Fruit fly (Drosophila melanogaster) whole organism, embryonic: ENCODE results near the gene Gbs-76A.
A peak's percentile ranks its signal among the peaks of the same experiment; 100 is the strongest.

Experiments
- Ada2b ChIP-seq: fragments of 200-800 bp; sonication (Bioruptor generic); IDR thresholded peaks from 2 replicates; pipeline ENCODE4 v1.3.6; 2022; ENCODE audit warnings: missing biosample characterization, missing genetic modification characterization
- Asciz ChIP-seq: fragments of 200-800 bp; sonication (Bioruptor generic); optimal IDR thresholded peaks from 2 replicates; lab custom pipeline; 2017; ENCODE audit warnings: missing biosample characterization, mild to moderate bottlenecking, missing genetic modification characterization, missing genetic modification reagents
- Awh ChIP-seq: fragments of 200-800 bp; sonication (Bioruptor generic); IDR thresholded peaks from 2 replicates; pipeline ENCODE4, ENCODE4 v1.3.6; 2022; ENCODE audit warnings: missing biosample characterization, missing genetic modification characterization
- CG10147 ChIP-seq: fragments of 200-800 bp; sonication (Bioruptor generic); optimal IDR thresholded peaks from 2 replicates; lab custom pipeline; 2019; ENCODE audit warnings: missing biosample characterization, mild to moderate bottlenecking, missing genetic modification characterization, moderate library complexity
- CG10209 ChIP-seq: fragments of 200-800 bp; sonication (Bioruptor generic); optimal IDR thresholded peaks from 3 replicates; lab custom pipeline; 2017; ENCODE audit warnings: missing biosample characterization, mild to moderate bottlenecking, missing genetic modification characterization, missing genetic modification reagents
- CG10543 ChIP-seq: fragments of 200-800 bp; sonication (Bioruptor generic); optimal IDR thresholded peaks from 3 replicates; lab custom pipeline; 2017; ENCODE audit warnings: missing biosample characterization, mild to moderate bottlenecking, missing genetic modification characterization, moderate library complexity
- CG11085 ChIP-seq: fragments of 200-800 bp; sonication (Bioruptor generic); IDR thresholded peaks from 2 replicates; pipeline ENCODE4 v1.3.6; 2022; ENCODE audit warnings: missing biosample characterization, missing genetic modification characterization
- CG1602 ChIP-seq: fragments of 200-800 bp; sonication (Bioruptor generic); optimal IDR thresholded peaks from 3 replicates; lab custom pipeline; 2016; ENCODE audit warnings: missing biosample characterization, missing genetic modification characterization
- CG16813 ChIP-seq: fragments of 200-800 bp; sonication (Bioruptor generic); IDR thresholded peaks from 3 replicates; pipeline ENCODE4 v1.3.6; 2022; ENCODE audit warnings: missing biosample characterization, missing genetic modification characterization; ENCODE audit not compliant: partially characterized antibody
- CG17359 ChIP-seq: fragments of 200-800 bp; sonication (Bioruptor generic); optimal IDR thresholded peaks from 3 replicates; lab custom pipeline; 2018; ENCODE audit warnings: missing biosample characterization, mild to moderate bottlenecking, missing genetic modification characterization, moderate library complexity
- CG17361 ChIP-seq: fragments of 200-800 bp; sonication (Bioruptor generic); IDR thresholded peaks from 3 replicates; pipeline ENCODE4 v1.3.6; 2022; ENCODE audit warnings: missing biosample characterization, missing genetic modification characterization
- CG17829 ChIP-seq: fragments of 200-800 bp; optimal IDR thresholded peaks from 2 replicates; lab custom pipeline; 2019; ENCODE audit warnings: missing biosample characterization, mild to moderate bottlenecking, missing genetic modification characterization, moderate library complexity
- CG18262 ChIP-seq: fragments of 200-800 bp; optimal IDR thresholded peaks from 3 replicates; lab custom pipeline; 2019; ENCODE audit warnings: missing biosample characterization, mild to moderate bottlenecking, missing genetic modification characterization, moderate library complexity
- CG2875 ChIP-seq: fragments of 200-800 bp; sonication (Bioruptor generic); optimal IDR thresholded peaks from 2 replicates; lab custom pipeline; 2017; ENCODE audit warnings: missing biosample characterization, mild to moderate bottlenecking, missing genetic modification characterization, missing genetic modification reagents
- CG3163 ChIP-seq: fragments of 200-800 bp; sonication (Bioruptor generic); optimal IDR thresholded peaks from 3 replicates; lab custom pipeline; 2016; ENCODE audit warnings: missing biosample characterization, missing genetic modification characterization
- CG33213 ChIP-seq: fragments of 200-800 bp; sonication (Bioruptor generic); optimal IDR thresholded peaks from 3 replicates; lab custom pipeline; 2016; ENCODE audit warnings: missing biosample characterization, missing genetic modification characterization
- CG3847 ChIP-seq: fragments of 200-800 bp; sonication (Bioruptor generic); IDR thresholded peaks from 2 replicates; pipeline ENCODE4 v1.3.6; 2022; ENCODE audit warnings: missing biosample characterization, missing genetic modification characterization
- CG3995 ChIP-seq: fragments of 200-800 bp; sonication (Bioruptor generic); optimal IDR thresholded peaks from 3 replicates; lab custom pipeline; 2016; ENCODE audit warnings: missing biosample characterization, missing genetic modification characterization
- CG43689 ChIP-seq: fragments of 200-800 bp; sonication (Bioruptor generic); IDR thresholded peaks from 2 replicates; pipeline ENCODE4 v1.3.6; 2022; ENCODE audit warnings: missing biosample characterization, missing genetic modification characterization
- CG6254 ChIP-seq: fragments of 200-800 bp; sonication (Bioruptor generic); optimal IDR thresholded peaks from 3 replicates; lab custom pipeline; 2017; ENCODE audit warnings: mild to moderate bottlenecking, missing biosample characterization, missing genetic modification reagents, missing genetic modification characterization
- CG7556 ChIP-seq: fragments of 200-800 bp; sonication (Bioruptor generic); optimal IDR thresholded peaks from 2 replicates; lab custom pipeline; 2017; ENCODE audit warnings: missing biosample characterization, mild to moderate bottlenecking, missing genetic modification characterization
- CG7928 ChIP-seq: fragments of 200-800 bp; sonication (Bioruptor generic); optimal IDR thresholded peaks from 2 replicates; lab custom pipeline; 2017; ENCODE audit warnings: missing biosample characterization, mild to moderate bottlenecking, missing genetic modification characterization
- CG8944 ChIP-seq: fragments of 200-800 bp; sonication (Bioruptor generic); optimal IDR thresholded peaks from 3 replicates; lab custom pipeline; 2016; ENCODE audit warnings: missing biosample characterization, missing genetic modification characterization
- CG9215 ChIP-seq: fragments of 200-800 bp; sonication (Bioruptor generic); IDR thresholded peaks from 2 replicates; pipeline ENCODE4 v1.3.6; 2022; ENCODE audit warnings: missing biosample characterization, missing genetic modification characterization
- CoRest ChIP-seq: fragments of 200-800 bp; sonication (Bioruptor generic); optimal IDR thresholded peaks from 3 replicates; lab custom pipeline; 2018; ENCODE audit warnings: missing biosample characterization, mild to moderate bottlenecking, missing genetic modification characterization, moderate library complexity
- D19A ChIP-seq: fragments of 200-800 bp; optimal IDR thresholded peaks from 3 replicates; lab custom pipeline; 2019; ENCODE audit warnings: missing biosample characterization, mild to moderate bottlenecking, missing genetic modification characterization, moderate library complexity
- Dip2 ChIP-seq: fragments of 200-800 bp; sonication (Bioruptor generic); IDR thresholded peaks from 2 replicates; pipeline ENCODE4 v1.3.6; 2022; ENCODE audit warnings: missing biosample characterization, missing genetic modification characterization
- Ets65A ChIP-seq: fragments of 200-800 bp; sonication (Bioruptor generic); peaks from one replicate; lab custom pipeline; 2016; ENCODE audit warnings: missing biosample characterization, missing genetic modification characterization
- HHEX ChIP-seq: fragments of 200-800 bp; sonication (Bioruptor generic); optimal IDR thresholded peaks from 3 replicates; lab custom pipeline; 2017; ENCODE audit warnings: missing biosample characterization, mild to moderate bottlenecking, missing genetic modification characterization, missing genetic modification reagents
- Mes4 ChIP-seq: fragments of 200-800 bp; sonication (Bioruptor generic); optimal IDR thresholded peaks from 2 replicates; lab custom pipeline; 2016; ENCODE audit warnings: missing biosample characterization, missing genetic modification characterization
- Nf-YA ChIP-seq: fragments of 200-800 bp; sonication (Bioruptor generic); IDR thresholded peaks from 2 replicates; pipeline ENCODE4 v1.3.6; 2022; ENCODE audit warnings: missing biosample characterization, missing genetic modification characterization
- Sry-δ ChIP-seq: fragments of 200-800 bp; sonication (Bioruptor generic); optimal IDR thresholded peaks from 2 replicates; lab custom pipeline; 2016; ENCODE audit warnings: missing biosample characterization, missing genetic modification characterization
- Tbp ChIP-seq: fragments of >200 bp; optimal IDR thresholded peaks from 2 replicates; lab custom pipeline; 2018; ENCODE audit warnings: missing biosample characterization, missing genetic modification characterization
- Xbp1 ChIP-seq: fragments of 200-800 bp; sonication (Bioruptor generic); optimal IDR thresholded peaks from 3 replicates; lab custom pipeline; 2016; ENCODE audit warnings: missing biosample characterization, mild to moderate bottlenecking, missing genetic modification characterization
- ab ChIP-seq: fragments of 200-800 bp; sonication (Bioruptor generic); optimal IDR thresholded peaks from 2 replicates; lab custom pipeline; 2016; ENCODE audit warnings: missing biosample characterization, missing genetic modification characterization
- az2 ChIP-seq: fragments of 200-800 bp; sonication (Bioruptor generic); optimal IDR thresholded peaks from 3 replicates; lab custom pipeline; 2016; ENCODE audit warnings: missing biosample characterization, missing genetic modification characterization
- dan ChIP-seq: fragments of 200-800 bp; sonication (Bioruptor generic); IDR thresholded peaks from 2 replicates; pipeline ENCODE4 v1.3.6; 2022; ENCODE audit warnings: missing biosample characterization, missing genetic modification characterization
- dysf ChIP-seq: fragments of 200-800 bp; sonication (Bioruptor generic); IDR thresholded peaks from 3 replicates; pipeline ENCODE4 v1.3.6; 2022; ENCODE audit warnings: missing biosample characterization, missing genetic modification characterization
- fd3F ChIP-seq: fragments of 200-800 bp; sonication (Bioruptor generic); optimal IDR thresholded peaks from 2 replicates; lab custom pipeline; 2018; ENCODE audit warnings: missing biosample characterization, mild to moderate bottlenecking, missing genetic modification characterization, moderate library complexity
- gsb ChIP-seq: fragments of 200-800 bp; sonication (Bioruptor generic); IDR thresholded peaks from 2 replicates; pipeline ENCODE4 v1.3.6; 2022; ENCODE audit warnings: missing biosample characterization, missing genetic modification characterization
- hkb ChIP-seq, 2 experiments: fragments of 200-800 bp in 1 of 2; fragments of >200 bp in 1 of 2; sonication (Bioruptor generic) in 1 of 2; IDR thresholded peaks in 1 of 2; optimal IDR thresholded peaks in 1 of 2; 2 replicates each; pipeline versions ENCODE4 v1.3.6 to Lab custom; 2017 to 2022; ENCODE audit warnings: missing biosample characterization in 1 of 2, missing genetic modification characterization in 1 of 2
- insv ChIP-seq, 2 experiments: fragments of 200-800 bp; sonication (Bioruptor generic); optimal IDR thresholded peaks; 3 replicates each; lab custom pipeline; 2016 to 2018; ENCODE audit warnings: missing biosample characterization in 2 of 2, missing genetic modification characterization in 2 of 2
- p53 ChIP-seq: fragments of 200-800 bp; sonication (Bioruptor generic); optimal IDR thresholded peaks from 2 replicates; lab custom pipeline; 2016; ENCODE audit warnings: missing biosample characterization, missing genetic modification characterization
- phol ChIP-seq: fragments of 200-800 bp; sonication (Bioruptor generic); optimal IDR thresholded peaks from 3 replicates; lab custom pipeline; 2018; ENCODE audit warnings: missing biosample characterization, mild to moderate bottlenecking, missing genetic modification characterization, moderate library complexity
- prd ChIP-seq, 3 experiments: fragments of >200 bp in 2 of 3; fragments of 200-800 bp in 1 of 3; sonication (Bioruptor generic) in 1 of 3; optimal IDR thresholded peaks in 2 of 3; IDR thresholded peaks in 1 of 3; 2 replicates in 2 of 3; 3 replicates in 1 of 3; pipeline versions ENCODE4 v1.3.6 to Lab custom; 2017 to 2022; ENCODE audit warnings: missing biosample characterization in 1 of 3, missing genetic modification characterization in 1 of 3
- slbo ChIP-seq: fragments of 200-800 bp; sonication (Bioruptor generic); IDR thresholded peaks from 2 replicates; pipeline ENCODE4 v1.3.6; 2022; ENCODE audit warnings: missing biosample characterization, missing genetic modification characterization
- slou ChIP-seq: fragments of 200-800 bp; sonication (Bioruptor generic); optimal IDR thresholded peaks from 3 replicates; lab custom pipeline; 2016; ENCODE audit warnings: missing biosample characterization, missing genetic modification characterization
- tap ChIP-seq: fragments of 200-800 bp; optimal IDR thresholded peaks from 3 replicates; lab custom pipeline; 2019; ENCODE audit warnings: missing biosample characterization, mild to moderate bottlenecking, missing genetic modification characterization, moderate library complexity
- tio ChIP-seq: fragments of 200-800 bp; sonication (Bioruptor generic); optimal IDR thresholded peaks from 2 replicates; lab custom pipeline; 2017; ENCODE audit warnings: missing biosample characterization, missing genetic modification characterization, inconsistent platforms
- unpg ChIP-seq: fragments of 200-800 bp; sonication (Bioruptor generic); optimal IDR thresholded peaks from 3 replicates; lab custom pipeline; 2018; ENCODE audit warnings: missing biosample characterization, mild to moderate bottlenecking, missing genetic modification characterization, moderate library complexity
- zen2 ChIP-seq: fragments of 200-800 bp; sonication (Bioruptor generic); IDR thresholded peaks from 3 replicates; pipeline ENCODE4 v1.3.6; 2022; ENCODE audit warnings: missing biosample characterization, missing genetic modification characterization; ENCODE audit not compliant: partially characterized antibody

Gbs-76A gene

DNA sequence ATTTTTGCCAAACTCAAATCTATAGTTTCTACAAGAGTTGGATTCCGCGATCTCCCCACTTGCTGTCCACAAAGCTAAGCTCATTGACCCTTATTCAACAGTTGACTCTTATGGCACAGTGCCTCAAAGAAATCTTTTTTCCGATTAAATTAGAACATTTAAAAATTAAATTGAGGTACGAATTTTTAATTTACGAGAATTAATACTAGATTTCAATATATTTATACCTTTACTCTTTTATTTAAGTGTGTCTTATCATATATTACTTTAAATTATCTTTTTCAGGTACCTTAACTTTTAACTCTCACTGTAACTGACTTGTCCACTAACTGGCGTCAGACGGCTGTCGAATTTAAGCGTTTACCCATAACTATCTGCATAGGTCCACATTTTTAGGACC lies 45.7 kb upstream of the Gbs-76A start (continued):
- no peak for TF ChIP-seq Nf-YA (GFP tag; lab: Robert Waterston, UW)
- peak; percentile 48; the same call in 1 of the 2 replicates for TF ChIP-seq Ada2b (GFP tag; lab: Robert Waterston, UW)
- TF ChIP-seq CG6254 (GFP tag; lab: Kevin White, UChicago) = no peak
- no peak for TF ChIP-seq Mes4
- no peak for TF ChIP-seq gsb
- no peak for TF ChIP-seq Dip2 (GFP tag; lab: Robert Waterston, UW)
- no peak for TF ChIP-seq Sry-δ (GFP tag; lab: Kevin White, UChicago)
- peak; percentile 51 for TF ChIP-seq D19A (tag; lab: Kevin White, UChicago)
- TF ChIP-seq phol = peak; percentile 58
- TF ChIP-seq slbo (GFP tag; lab: Robert Waterston, UW) = peak; percentile 58
- no peak for TF ChIP-seq CG2875 (GFP tag; lab: Kevin White, UChicago)
- no peak for TF ChIP-seq CG16813 (GFP tag; lab: Robert Waterston, UW)
- TF ChIP-seq zen2 = no peak
- TF ChIP-seq tap (tag; lab: Kevin White, UChicago) = peak; percentile 42
- TF ChIP-seq CG11085 (GFP tag; lab: Robert Waterston, UW) = no peak
- no peak for TF ChIP-seq Awh (GFP tag; lab: Robert Waterston, UW)
- peak; percentile 64 for TF ChIP-seq CG17361 (GFP tag; lab: Robert Waterston, UW)
- TF ChIP-seq prd (optimal IDR thresholded peaks at IDR 0.05; lab: Kevin White, UChicago) = no peak
- peak; percentile 64; the same call in 2 of the 3 replicates for TF ChIP-seq prd (GFP tag; IDR thresholded peaks at IDR 0.05; lab: Robert Waterston, UW)
- no peak for TF ChIP-seq fd3F
- TF ChIP-seq CG3163 (GFP tag; lab: Kevin White, UChicago) = no peak
- peak; percentile 48 for TF ChIP-seq CG10147 (GFP tag; lab: Kevin White, UChicago)
- TF ChIP-seq slou (GFP tag; lab: Kevin White, UChicago) = no peak
- no peak for TF ChIP-seq p53 (GFP tag; lab: Kevin White, UChicago)
- TF ChIP-seq unpg (GFP tag; lab: Kevin White, UChicago) = peak; percentile 65
- TF ChIP-seq hkb (optimal IDR thresholded peaks at IDR 0.05; lab: Kevin White, UChicago) = no peak
- peak; percentile 31; the same call in 1 of the 2 replicates for TF ChIP-seq hkb (GFP tag; IDR thresholded peaks at IDR 0.05; lab: Robert Waterston, UW)
- TF ChIP-seq CG3995 (GFP tag; lab: Kevin White, UChicago) = no peak
- TF ChIP-seq CG9215 (GFP tag; lab: Robert Waterston, UW) = no peak
- TF ChIP-seq CG8944 (GFP tag; lab: Kevin White, UChicago) = no peak
- peak; percentile 62 for TF ChIP-seq CG17359
- TF ChIP-seq CG17829 (tag; lab: Kevin White, UChicago) = no peak
- no peak for TF ChIP-seq CG33213
- TF ChIP-seq CG18262 (tag; lab: Kevin White, UChicago) = peak; percentile 65
- TF ChIP-seq HHEX (GFP tag; lab: Kevin White, UChicago) = no peak
- no peak for TF ChIP-seq dan (GFP tag; lab: Robert Waterston, UW)
- TF ChIP-seq CG10543 = no peak
- peak; percentile 57 for TF ChIP-seq Ets65A (GFP tag; lab: Kevin White, UChicago)
- TF ChIP-seq CoRest = peak; percentile 46
- no peak for TF ChIP-seq CG7928
- peak; percentile 30 for TF ChIP-seq Xbp1 (GFP tag; lab: Kevin White, UChicago)
- no peak for TF ChIP-seq CG43689
- no peak for TF ChIP-seq Tbp
- no peak for TF ChIP-seq ab (GFP tag; lab: Kevin White, UChicago)
- peak; percentile 2 for TF ChIP-seq tio (GFP tag; lab: Kevin White, UChicago)
- peak; percentile 2 for TF ChIP-seq Asciz (GFP tag; lab: Kevin White, UChicago)
- no peak for TF ChIP-seq insv (GFP tag; optimal IDR thresholded peaks at IDR 0.05; lab: Kevin White, UChicago)
- TF ChIP-seq CG3847 (GFP tag; lab: Robert Waterston, UW) = peak; percentile 31; the same call in 1 of the 2 replicates
- no peak for TF ChIP-seq CG7556 (GFP tag; lab: Kevin White, UChicago)
- TF ChIP-seq CG10209 (GFP tag; lab: Kevin White, UChicago) = peak; percentile 7
- TF ChIP-seq dysf (GFP tag; lab: Robert Waterston, UW) = peak; percentile 65
- TF ChIP-seq CG1602 (GFP tag; lab: Kevin White, UChicago) = peak; percentile 4
- TF ChIP-seq az2 = peak; percentile 23
